Fruit fly (Drosophila melanogaster) ovary, adult (tissue): ENCODE measurements around the gene CG7906.
A peak's percentile ranks its signal among the peaks of the same experiment; 100 is the strongest.

ENCODE experiments used
- CG17801 ChIP-seq: fragments of 200-800 bp; optimal IDR thresholded peaks from 2 replicates; lab custom pipeline; 2019; ENCODE audit warnings: missing biosample characterization, mild to moderate bottlenecking, missing genetic modification characterization, moderate library complexity; ENCODE audit not compliant: partially characterized antibody

CG7906 gene

DNA sequence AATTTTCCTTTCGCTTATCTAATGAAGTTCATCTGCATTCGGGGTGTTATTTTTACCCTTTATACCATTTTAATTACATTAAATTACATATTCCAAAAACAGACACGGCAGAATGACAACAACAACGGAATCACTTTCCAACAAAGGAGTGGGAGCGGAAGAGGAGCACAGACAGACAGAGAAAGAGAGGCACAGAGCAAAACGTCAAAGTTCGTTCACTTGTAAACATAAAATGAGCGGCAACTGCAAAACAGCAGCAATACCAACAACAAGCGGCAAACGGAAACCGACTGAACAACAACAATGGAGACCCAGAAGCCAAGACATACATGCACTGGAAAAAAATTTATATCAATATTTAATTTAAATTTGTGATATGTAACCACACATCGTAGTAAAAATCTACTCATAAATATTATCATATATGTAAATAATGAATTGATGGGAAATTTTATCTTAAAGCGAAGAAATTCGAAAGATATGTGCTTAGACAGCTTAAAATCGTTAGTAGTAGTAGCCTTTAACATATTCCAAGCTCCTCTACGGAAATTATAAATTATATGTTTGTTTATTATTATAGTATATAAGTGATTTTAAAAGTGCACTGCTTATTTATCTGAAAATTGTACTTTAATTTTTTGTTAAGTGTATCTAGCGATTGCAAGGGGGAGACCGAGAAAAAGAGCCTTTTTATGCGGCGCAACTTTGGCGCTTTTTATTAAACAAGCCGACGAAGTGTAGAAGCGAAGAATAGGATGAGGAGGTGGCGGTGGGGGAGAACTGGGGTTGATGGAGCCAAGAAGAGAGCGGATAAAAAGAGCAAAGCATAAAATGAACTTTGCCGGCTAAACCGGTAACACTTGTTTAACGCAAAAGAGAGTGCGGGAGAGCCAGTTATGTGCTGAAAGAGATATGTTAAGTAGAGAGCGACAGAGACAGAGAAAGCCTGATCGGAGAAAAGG is 36.0 kb downstream of the CG7906 start:
- peak; percentile 79 for TF ChIP-seq CG17801 (GFP tag; lab: Kevin White, UChicago)

DNA sequence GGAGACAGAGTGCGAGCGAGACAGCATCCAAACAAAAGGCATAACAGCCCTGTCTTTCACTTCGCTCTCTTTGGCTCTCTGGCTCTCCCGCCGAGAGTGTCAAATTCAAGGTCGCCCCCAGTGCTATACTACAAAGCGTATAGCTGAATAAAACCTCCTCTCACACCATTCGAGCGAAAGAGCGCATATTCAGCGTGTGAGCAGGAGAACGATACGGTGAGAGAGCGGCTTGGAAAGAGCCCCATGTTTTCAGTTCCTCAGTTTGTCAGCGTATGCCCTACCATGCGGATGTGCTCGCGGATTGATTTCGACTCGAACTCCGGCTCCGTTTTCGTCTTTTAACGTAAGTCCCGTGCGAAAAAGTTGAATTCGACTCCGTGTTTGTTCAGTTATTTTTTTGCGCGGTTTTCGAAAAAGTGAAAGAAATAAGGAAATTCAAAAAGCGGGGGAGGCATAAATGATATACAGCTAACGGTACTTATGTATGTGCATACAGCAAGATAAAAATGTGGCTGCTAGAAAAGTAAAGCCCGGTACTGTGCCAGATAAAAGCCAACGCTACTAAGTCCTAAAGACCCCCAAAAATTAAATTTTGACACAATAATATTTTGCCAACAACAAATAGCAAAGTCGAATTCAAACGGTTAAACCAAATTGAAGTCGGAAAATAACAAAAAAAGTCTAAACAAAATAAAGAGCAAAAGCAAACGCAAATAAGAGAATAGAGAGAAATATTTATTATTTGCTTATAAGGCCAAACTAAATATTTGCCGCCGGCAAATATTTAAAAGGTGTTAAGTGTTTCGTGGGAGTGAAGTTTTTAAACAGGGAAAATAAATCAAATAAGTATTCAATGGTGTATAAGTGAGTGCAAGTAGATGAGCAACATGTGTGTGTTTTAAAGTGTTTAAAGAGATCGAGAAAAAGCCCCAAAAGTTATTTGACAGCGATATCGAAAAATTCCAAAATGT is 37.9 kb downstream of the CG7906 start, which contains the start of gene fz:
TSS of gene fz (plus strand) at position 256 of the 971 bp plus-strand sequence.
- peak; percentile 45 for TF ChIP-seq CG17801 (GFP tag; lab: Kevin White, UChicago)

- TF ChIP-seq CG17801 (GFP tag; lab: Kevin White, UChicago), result no peak
Observed at dm6 chr3L:14276129-14276528, 39.7 kb downstream of the CG7906 start.

DNA sequence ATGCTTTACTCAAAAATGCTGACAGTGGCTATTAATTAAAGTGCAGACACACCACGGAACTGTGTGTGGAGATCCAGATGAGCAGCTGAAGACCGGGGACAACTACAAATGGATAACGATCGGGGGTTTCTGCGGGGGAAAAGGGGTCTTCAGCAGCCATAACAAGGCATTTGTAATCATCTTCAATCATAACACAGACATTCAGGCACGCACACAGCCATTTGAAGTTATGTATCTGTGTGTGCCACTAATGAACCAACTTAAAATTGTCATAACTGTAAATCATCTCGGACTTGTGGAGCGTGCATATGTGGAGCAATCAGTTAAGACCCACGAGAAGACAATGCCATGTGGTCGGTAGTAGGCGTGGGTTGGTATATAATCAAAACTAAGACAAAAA is 45.7 kb downstream of the CG7906 start:
- TF ChIP-seq CG17801 (GFP tag; lab: Kevin White, UChicago), result no peak

dm6 chr3L:14287832-14288231 is 51.4 kb downstream of the CG7906 start:
- TF ChIP-seq CG17801 (GFP tag; lab: Kevin White, UChicago), result no peak
